Fruit fly (Drosophila melanogaster): ENCODE results near the gene Polr2J.

The Polr2J gene

dm6 chr2L:17450505-17451415 lies 40.6 kb upstream of the Polr2J start (continued):
- TF ChIP-seq Atf-2 (GFP tag; optimal IDR thresholded peaks at IDR 0.05) = no peak
- TF ChIP-seq fd3F (GFP tag; optimal IDR thresholded peaks at IDR 0.05) = peak; percentile 61
- no peak; the same call in 2 of the 3 replicates for TF ChIP-seq row (GFP tag; IDR thresholded peaks at IDR 0.05)
- TF ChIP-seq Hr78 (GFP tag; optimal IDR thresholded peaks at IDR 0.05) = no peak
- TF ChIP-seq Nf-YC (tag; optimal IDR thresholded peaks at IDR 0.05) = peak; percentile 43
- TF ChIP-seq Hsf (GFP tag; optimal IDR thresholded peaks at IDR 0.05) = peak; percentile 37
- no peak for TF ChIP-seq chif (GFP tag; optimal IDR thresholded peaks at IDR 0.05)
- TF ChIP-seq CG31365 (tag; optimal IDR thresholded peaks at IDR 0.05) = peak; percentile 7
- TF ChIP-seq Xbp1 (GFP tag; optimal IDR thresholded peaks at IDR 0.05) = peak; percentile 65
- TF ChIP-seq CG17359 (tag; optimal IDR thresholded peaks at IDR 0.05) = peak; percentile 62
- peak; percentile 35 for TF ChIP-seq fd96Cb (tag; optimal IDR thresholded peaks at IDR 0.05)
- TF ChIP-seq CG10147 (GFP tag; optimal IDR thresholded peaks at IDR 0.05) = peak; percentile 75
- no peak for TF ChIP-seq CG32772 (GFP tag; IDR thresholded peaks at IDR 0.05)
- TF ChIP-seq Eip74EF (GFP tag; optimal IDR thresholded peaks at IDR 0.05) = peak in 1 of 2 experiments; percentile 74
- TF ChIP-seq Scr (GFP tag; IDR thresholded peaks at IDR 0.05; ENCODE audit: partially characterized antibody) = no peak
- no peak; the same call in 1 of the 2 replicates for TF ChIP-seq HLH3B (GFP tag; IDR thresholded peaks at IDR 0.05)
- peak; percentile 66 for TF ChIP-seq Fer3 (tag; optimal IDR thresholded peaks at IDR 0.05)
- no peak for TF ChIP-seq ssp (GFP tag; IDR thresholded peaks at IDR 0.05)
- no peak for TF ChIP-seq h (optimal IDR thresholded peaks at IDR 0.05)
- TF ChIP-seq D19B (GFP tag; optimal IDR thresholded peaks at IDR 0.05) = peak; percentile 58
- TF ChIP-seq trem (tag; optimal IDR thresholded peaks at IDR 0.05) = peak; percentile 19
- TF ChIP-seq kay (GFP tag; optimal IDR thresholded peaks at IDR 0.05) = peak; percentile 97
- TF ChIP-seq Dfd (GFP tag; optimal IDR thresholded peaks at IDR 0.05) = no peak
- TF ChIP-seq nerfin-2 (GFP tag; IDR thresholded peaks at IDR 0.05; ENCODE audit: partially characterized antibody) = no peak
- TF ChIP-seq ac (GFP tag; optimal IDR thresholded peaks at IDR 0.05) = no peak
- TF ChIP-seq CG9727 (GFP tag; optimal IDR thresholded peaks at IDR 0.05) = peak; percentile 56
- TF ChIP-seq slou (GFP tag; optimal IDR thresholded peaks at IDR 0.05) = peak; percentile 6
- TF ChIP-seq CG6272 (GFP tag; IDR thresholded peaks at IDR 0.05) = no peak
- TF ChIP-seq bigmax (GFP tag; optimal IDR thresholded peaks at IDR 0.05) = no peak
- peak; percentile 20 for TF ChIP-seq Chrac-16 (GFP tag; optimal IDR thresholded peaks at IDR 0.05)
- peak; percentile 60; the same call in 1 of the 3 replicates for TF ChIP-seq ci (GFP tag; IDR thresholded peaks at IDR 0.05)
- peak; percentile 24 for TF ChIP-seq CG6683 (GFP tag; optimal IDR thresholded peaks at IDR 0.05)
- TF ChIP-seq HLH54F (GFP tag; optimal IDR thresholded peaks at IDR 0.05) = peak; percentile 27
- TF ChIP-seq pzg (GFP tag; optimal IDR thresholded peaks at IDR 0.05) = no peak
- TF ChIP-seq Lim3 (GFP tag; IDR thresholded peaks at IDR 0.05) = no peak
- no peak for TF ChIP-seq br (optimal IDR thresholded peaks at IDR 0.05)
- TF ChIP-seq CG12391 (tag; optimal IDR thresholded peaks at IDR 0.05) = no peak
- peak; percentile 30 for TF ChIP-seq gro (GFP tag; optimal IDR thresholded peaks at IDR 0.05)
- no peak for TF ChIP-seq sqz (GFP tag; optimal IDR thresholded peaks at IDR 0.05)
- peak; percentile 72 for TF ChIP-seq CG18599 (GFP tag; optimal IDR thresholded peaks at IDR 0.05)
- TF ChIP-seq CG6791 (GFP tag; IDR thresholded peaks at IDR 0.05; ENCODE audit: partially characterized antibody) = no peak
- TF ChIP-seq repo (GFP tag; optimal IDR thresholded peaks at IDR 0.05) = no peak
- no peak for TF ChIP-seq CG17802 (tag; optimal IDR thresholded peaks at IDR 0.05)
- TF ChIP-seq CG12744 (GFP tag; optimal IDR thresholded peaks at IDR 0.05) = no peak
- TF ChIP-seq Poxn (GFP tag; IDR thresholded peaks at IDR 0.05) = no peak
- peak; percentile 40 for TF ChIP-seq CG12104 (GFP tag; optimal IDR thresholded peaks at IDR 0.05)
- TF ChIP-seq Sox102F (GFP tag; optimal IDR thresholded peaks at IDR 0.05) = peak; percentile 82
- peak; percentile 20 for TF ChIP-seq Nf-YB (GFP tag; optimal IDR thresholded peaks at IDR 0.05)
